Worm (Caenorhabditis elegans) whole organism, early embryonic: Measurements from ENCODE around the gene mlt-8.
"Not testable (repeated sequence)": the region's sequence is repeated elsewhere in the genome, so short reads cannot be mapped to it uniquely, and the experiment has no call there.

ENCODE experiments used
- B0310.2 ChIP-seq: sonication (generic microtip); optimal IDR thresholded peaks from 2 replicates; lab custom pipeline; 2016; ENCODE audit warnings: mild to moderate bottlenecking, missing genetic modification characterization, missing compliant biosample characterization
- F13C5.2 ChIP-seq: sonication (generic microtip); optimal IDR thresholded peaks from 2 replicates; lab custom pipeline; 2017; ENCODE audit warnings: mild to moderate bottlenecking, missing genetic modification characterization, inconsistent platforms, missing compliant biosample characterization
- aly-1 ChIP-seq: sonication (generic microtip); optimal IDR thresholded peaks from 2 replicates; lab custom pipeline; 2016; ENCODE audit warnings: missing genetic modification characterization, missing compliant biosample characterization
- ama-1 ChIP-seq: fragments of 150-350 bp; optimal IDR thresholded peaks from 2 replicates; lab custom pipeline; 2014
- ceh-13 ChIP-seq: fragments of 200-800 bp; sonication (Bioruptor generic); optimal IDR thresholded peaks from 2 replicates; lab custom pipeline; 2018; ENCODE audit warnings: mild to moderate bottlenecking, missing genetic modification characterization, missing compliant biosample characterization
- ceh-36 ChIP-seq: sonication (generic microtip); optimal IDR thresholded peaks from 2 replicates; lab custom pipeline; 2016; ENCODE audit warnings: missing genetic modification characterization, inconsistent platforms, missing compliant biosample characterization
- ets-7 ChIP-seq: sonication (generic microtip); optimal IDR thresholded peaks from 2 replicates; lab custom pipeline; 2016; ENCODE audit warnings: missing genotype, missing genetic modification characterization, missing compliant biosample characterization
- flt-1 ChIP-seq: fragments of 200-800 bp; sonication (Bioruptor generic); IDR thresholded peaks from 2 replicates; pipeline ENCODE4 v1.3.6; 2022; ENCODE audit warnings: missing genetic modification characterization, missing compliant biosample characterization
- hmbx-1 ChIP-seq: sonication (generic microtip); optimal IDR thresholded peaks from 2 replicates; lab custom pipeline; 2016; ENCODE audit warnings: mild to moderate bottlenecking, missing genetic modification characterization, missing compliant biosample characterization
- hmg-4 ChIP-seq: fragments of 200-800 bp; sonication (Bioruptor generic); optimal IDR thresholded peaks from 2 replicates; lab custom pipeline; 2018; ENCODE audit warnings: mild to moderate bottlenecking, missing genetic modification characterization, missing compliant biosample characterization
- hnd-1 ChIP-seq: sonication (generic microtip); optimal IDR thresholded peaks from 2 replicates; lab custom pipeline; 2016; ENCODE audit warnings: missing genetic modification characterization, missing compliant biosample characterization
- pes-1 ChIP-seq: fragments of 200-800 bp; sonication (Bioruptor generic); IDR thresholded peaks from 2 replicates; pipeline ENCODE4 v1.3.6; 2022; ENCODE audit warnings: missing genetic modification reagents, missing genetic modification characterization, missing compliant biosample characterization
- scrt-1 ChIP-seq: fragments of 200-800 bp; sonication (Bioruptor generic); IDR thresholded peaks from 2 replicates; pipeline ENCODE4 v1.3.6; 2022; ENCODE audit warnings: missing genetic modification characterization, missing compliant biosample characterization
- sea-1 ChIP-seq: fragments of 200-800 bp; sonication (Bioruptor generic); conservative IDR thresholded peaks from 2 replicates; pipeline ENCODE4 v1.3.6; 2022; ENCODE audit warnings: missing genetic modification characterization, missing compliant biosample characterization
- tbx-11 ChIP-seq: fragments of 200-800 bp; sonication (Bioruptor generic); IDR thresholded peaks from 2 replicates; pipeline ENCODE4 v1.3.6; 2022; ENCODE audit warnings: missing genetic modification characterization, missing compliant biosample characterization
- tbx-37 ChIP-seq: fragments of 200-800 bp; sonication (Bioruptor generic); conservative IDR thresholded peaks from 2 replicates; pipeline ENCODE4 v1.3.6; 2022; ENCODE audit warnings: missing genetic modification reagents, missing genetic modification characterization, missing compliant biosample characterization
- tra-4 ChIP-seq: sonication (generic microtip); optimal IDR thresholded peaks from 2 replicates; lab custom pipeline; 2017; ENCODE audit warnings: missing genetic modification characterization, missing compliant biosample characterization

mlt-8 gene

DNA sequence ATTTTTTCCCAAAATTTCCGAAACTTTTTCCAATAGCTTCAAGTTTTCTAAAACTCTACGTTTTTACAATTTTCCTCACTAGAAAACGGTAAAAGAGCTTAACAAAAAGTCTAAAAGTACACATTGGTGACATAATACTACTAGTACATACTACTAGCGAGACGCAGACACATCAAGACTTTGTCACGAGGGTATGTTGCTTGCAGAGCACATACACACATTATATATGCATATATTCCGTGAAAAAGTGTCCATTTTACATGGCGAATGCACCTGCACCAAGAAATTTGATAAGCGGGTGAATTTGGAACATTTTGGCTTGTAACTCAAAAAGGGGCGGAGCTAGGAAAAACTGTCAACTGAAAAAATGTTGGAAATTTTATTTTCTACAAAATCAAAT lies 29.4 kb upstream of the mlt-8 start:
- TF ChIP-seq sea-1 (GFP tag; lab: Robert Waterston, UW) (no peak), B0310.2 (tag; lab: Kevin White, UChicago) (no peak), ama-1 (lab: Kevin White, UChicago) (no peak), scrt-1 (GFP tag; lab: Robert Waterston, UW) (no peak), tra-4 (tag; lab: Kevin White, UChicago) (no peak), pes-1 (no peak), tbx-37 (GFP tag; lab: Robert Waterston, UW) (no peak), hnd-1 (tag; lab: Kevin White, UChicago) (no peak), hmbx-1 (tag; lab: Kevin White, UChicago) (no peak), ets-7 (no peak), hmg-4 (GFP tag; lab: Kevin White, UChicago) (no peak), aly-1 (tag; lab: Kevin White, UChicago) (no peak), ceh-13 (GFP tag; lab: Kevin White, UChicago) (no peak), tbx-11 (GFP tag; lab: Robert Waterston, UW) (no peak), F13C5.2 (no peak), flt-1 (GFP tag; lab: Robert Waterston, UW) (no peak), ceh-36 (tag; lab: Kevin White, UChicago) (no peak)

DNA sequence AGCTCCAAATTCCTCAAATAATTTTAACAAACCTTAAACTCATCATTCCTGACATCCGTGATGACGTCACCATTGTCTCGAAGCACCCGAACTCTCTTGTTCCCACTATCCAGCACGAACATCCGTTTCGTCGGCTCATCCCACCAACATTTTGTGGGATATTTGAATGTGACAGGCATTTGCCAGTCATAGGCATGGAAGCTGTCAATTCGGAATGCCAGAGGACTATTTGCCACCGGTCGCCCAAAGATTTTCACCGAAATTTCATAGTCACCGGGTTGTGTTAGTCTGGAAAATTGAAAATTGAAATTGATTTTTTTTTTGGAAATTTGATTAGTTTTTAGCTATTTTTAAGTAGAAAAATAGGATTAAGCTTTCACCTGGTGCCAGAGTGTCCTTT lies 24.8 kb upstream of the mlt-8 start:
- TF ChIP-seq tbx-37 (GFP tag; lab: Robert Waterston, UW) (no peak), ceh-36 (tag; lab: Kevin White, UChicago) (no peak), aly-1 (tag; lab: Kevin White, UChicago) (no peak), scrt-1 (GFP tag; lab: Robert Waterston, UW) (no peak), flt-1 (GFP tag; lab: Robert Waterston, UW) (no peak), tra-4 (tag; lab: Kevin White, UChicago) (no peak), hmg-4 (GFP tag; lab: Kevin White, UChicago) (no peak), sea-1 (GFP tag; lab: Robert Waterston, UW) (no peak), tbx-11 (GFP tag; lab: Robert Waterston, UW) (no peak), F13C5.2 (no peak), ama-1 (lab: Kevin White, UChicago) (no peak), ceh-13 (GFP tag; lab: Kevin White, UChicago) (no peak), hmbx-1 (tag; lab: Kevin White, UChicago) (no peak)

DNA sequence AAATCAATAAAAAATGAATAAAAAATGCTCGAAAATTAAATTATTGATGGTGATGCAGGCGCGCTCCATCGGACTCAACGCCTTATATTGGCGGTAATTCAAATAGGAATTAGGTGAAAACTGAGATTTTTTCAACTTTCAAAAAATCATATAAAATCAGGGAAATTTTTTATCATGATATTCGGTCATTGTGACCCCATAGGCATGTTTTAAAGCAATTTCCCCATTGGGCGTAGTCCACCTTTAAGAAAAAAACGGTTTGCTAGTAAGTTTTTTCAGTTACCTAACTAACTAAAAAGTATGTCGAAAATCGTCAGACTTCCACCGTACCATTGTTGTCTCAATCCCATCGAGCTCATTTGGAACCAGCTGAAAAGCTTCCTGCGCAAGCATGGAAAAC lies 21.3 kb upstream of the mlt-8 start, which contains the start of gene W08F4.1:
W08F4.1 (plus strand) TSS at position 301 of the 400 bp plus-strand sequence.
- TF ChIP-seq flt-1 (GFP tag; lab: Robert Waterston, UW); hnd-1 (tag; lab: Kevin White, UChicago); ceh-13 (GFP tag; lab: Kevin White, UChicago): not testable (repeated sequence)

DNA sequence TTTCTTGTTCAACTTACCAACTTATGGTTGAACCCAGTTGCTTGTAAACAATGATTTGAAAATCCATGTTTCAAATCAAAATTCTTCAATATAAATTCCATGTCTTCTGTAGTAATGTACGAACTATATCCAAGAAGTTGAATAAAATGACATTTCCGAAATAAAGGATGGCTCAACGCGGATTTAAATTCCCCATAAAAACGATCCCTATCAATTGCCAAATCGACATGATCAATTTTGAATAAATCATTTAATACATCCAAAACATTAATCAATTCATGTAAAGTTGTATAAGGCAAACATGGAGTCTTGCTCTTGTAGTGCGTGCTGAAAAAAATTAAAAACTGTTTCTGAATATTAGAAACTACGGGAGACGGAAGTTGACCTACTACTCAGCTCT lies 19.2 kb upstream of the mlt-8 start, which contains the start of gene W08F4.10:
W08F4.10 (minus strand) TSS at position 101 of the 400 bp plus-strand sequence.
- TF ChIP-seq F13C5.2 (no peak), tra-4 (tag; lab: Kevin White, UChicago) (no peak), aly-1 (tag; lab: Kevin White, UChicago) (no peak), flt-1 (GFP tag; lab: Robert Waterston, UW) (no peak), ceh-13 (GFP tag; lab: Kevin White, UChicago) (no peak), ceh-36 (tag; lab: Kevin White, UChicago) (no peak), hmg-4 (GFP tag; lab: Kevin White, UChicago) (no peak), ama-1 (lab: Kevin White, UChicago) (no peak), tbx-37 (GFP tag; lab: Robert Waterston, UW) (no peak)

DNA sequence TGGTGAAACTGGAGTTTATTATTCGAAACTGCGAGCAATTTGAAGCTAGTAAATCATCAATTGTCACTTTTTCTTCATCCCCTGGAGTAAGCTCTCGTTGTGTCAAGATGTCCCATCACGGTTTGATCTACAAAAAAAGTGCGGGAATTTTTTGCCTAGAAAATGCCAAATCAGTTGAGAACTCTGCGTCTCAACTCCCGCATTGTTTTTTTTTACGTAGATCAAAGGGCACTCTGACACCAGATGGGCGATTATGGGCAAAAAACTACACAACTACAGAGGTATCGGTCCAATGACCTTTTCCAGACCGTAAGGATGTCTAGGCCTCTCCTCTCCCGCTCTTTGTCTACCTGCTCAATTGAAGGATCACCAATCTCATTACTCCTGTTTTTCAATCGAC lies 15.6 kb upstream of the mlt-8 start, which contains the start of gene fbxb-34:
fbxb-34 (plus strand) TSS at position 301 of the 400 bp plus-strand sequence.
- TF ChIP-seq pes-1 (no peak), aly-1 (tag; lab: Kevin White, UChicago) (no peak), tra-4 (tag; lab: Kevin White, UChicago) (no peak), flt-1 (GFP tag; lab: Robert Waterston, UW) (no peak), sea-1 (GFP tag; lab: Robert Waterston, UW) (no peak), ceh-13 (GFP tag; lab: Kevin White, UChicago) (no peak), tbx-11 (GFP tag; lab: Robert Waterston, UW) (no peak), hnd-1 (tag; lab: Kevin White, UChicago) (no peak), ceh-36 (tag; lab: Kevin White, UChicago) (no peak)

DNA sequence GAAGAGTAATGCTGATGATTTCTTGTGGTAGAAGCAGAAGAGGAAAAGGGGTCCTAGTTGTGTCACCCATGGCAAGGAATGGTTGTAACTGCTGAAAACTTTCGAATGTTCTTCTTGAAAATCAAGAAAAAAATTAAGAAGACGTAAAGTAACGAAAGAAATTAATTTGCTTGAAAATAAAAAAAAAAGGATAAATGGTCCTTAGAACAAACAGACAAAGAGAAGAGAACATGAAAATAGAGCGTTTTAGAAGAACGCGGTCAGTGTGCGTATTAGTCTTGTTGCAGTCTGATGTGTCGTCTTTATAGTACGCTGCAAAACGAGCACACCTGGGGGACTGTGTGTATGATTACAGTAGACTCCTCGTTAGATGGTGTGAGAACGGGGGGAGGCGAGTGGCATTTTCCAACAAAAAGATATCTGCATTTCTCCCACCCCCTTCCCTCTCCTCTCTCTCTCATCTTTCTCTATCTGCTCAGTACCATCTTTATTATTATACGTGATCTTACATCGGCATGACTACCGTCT lies 12.5 kb upstream of the mlt-8 start, which contains the start of the genes W08F4.12 and W08F4.13:
W08F4.12 (minus strand) TSS at position 101 of the 528 bp plus-strand sequence.
W08F4.13 (plus strand) TSS at position 478 of the 528 bp plus-strand sequence.
- TF ChIP-seq pes-1 (no peak), B0310.2 (tag; lab: Kevin White, UChicago) (no peak), scrt-1 (GFP tag; lab: Robert Waterston, UW) (no peak), ama-1 (lab: Kevin White, UChicago) (no peak), ets-7 (no peak), tbx-11 (GFP tag; lab: Robert Waterston, UW) (no peak), aly-1 (tag; lab: Kevin White, UChicago) (no peak), F13C5.2 (no peak), tbx-37 (GFP tag; lab: Robert Waterston, UW) (no peak), hmg-4 (GFP tag; lab: Kevin White, UChicago) (no peak), sea-1 (GFP tag; lab: Robert Waterston, UW) (no peak), hmbx-1 (tag; lab: Kevin White, UChicago) (no peak)

DNA sequence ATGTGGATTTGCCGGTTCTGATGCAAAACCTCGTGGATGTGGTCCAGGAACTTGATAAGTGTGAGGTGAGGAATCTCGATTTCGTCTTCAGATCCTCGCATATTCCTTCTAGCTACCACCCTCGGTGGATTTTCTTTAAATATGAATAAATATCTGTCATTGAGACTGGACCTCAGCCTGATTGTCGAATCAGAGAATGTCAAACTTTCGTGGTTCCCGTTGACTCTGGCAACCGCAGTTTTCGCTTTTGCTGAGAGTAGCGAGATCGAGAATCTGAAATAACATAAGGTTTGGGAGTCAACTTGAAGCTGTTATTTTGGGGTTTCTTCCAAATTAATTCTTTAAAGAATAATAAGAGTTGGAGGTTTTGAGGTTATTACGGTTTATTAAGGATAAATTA lies 10.7 kb upstream of the mlt-8 start, which contains the start of gene fbxb-14:
fbxb-14 (minus strand) TSS at position 101 of the 400 bp plus-strand sequence.
- TF ChIP-seq flt-1 (GFP tag; lab: Robert Waterston, UW): no peak
- no peak for TF ChIP-seq B0310.2 (tag; lab: Kevin White, UChicago)
- TF ChIP-seq hnd-1 (tag; lab: Kevin White, UChicago): no peak
- TF ChIP-seq ama-1 (lab: Kevin White, UChicago): no peak
